Worm (Caenorhabditis elegans) whole organism, L2 larva: ENCODE data around the gene pag-3.

ENCODE experiments used
- R02D3.7 ChIP-seq: fragments of 150-350 bp; optimal IDR thresholded peaks from 2 replicates; lab custom pipeline; 2014; ENCODE audit warnings: missing biosample characterization, missing genetic modification characterization
- blmp-1 ChIP-seq: sonication (generic microtip); optimal IDR thresholded peaks from 2 replicates; lab custom pipeline; 2017; ENCODE audit warnings: missing genetic modification characterization, mild to moderate bottlenecking, missing compliant biosample characterization, antibody characterized with exemption, moderate library complexity; ENCODE audit not compliant: insufficient read depth
- ceh-16 ChIP-seq: fragments of 150-350 bp; optimal IDR thresholded peaks from 2 replicates; lab custom pipeline; 2014; ENCODE audit warnings: missing biosample characterization, missing genetic modification characterization
- ceh-82 ChIP-seq: fragments of 150-350 bp; optimal IDR thresholded peaks from 2 replicates; lab custom pipeline; 2014; ENCODE audit warnings: missing biosample characterization, missing genetic modification characterization
- elt-3 ChIP-seq: sonication (generic microtip); optimal IDR thresholded peaks from 2 replicates; lab custom pipeline; 2017; ENCODE audit warnings: missing biosample characterization, missing genetic modification characterization
- lin-13 ChIP-seq: fragments of 150-350 bp; optimal IDR thresholded peaks from 2 replicates; lab custom pipeline; 2014; ENCODE audit warnings: missing biosample characterization, missing genetic modification reagents, missing genetic modification characterization
- lin-39 ChIP-seq: fragments of 150-350 bp; optimal IDR thresholded peaks from 2 replicates; lab custom pipeline; 2014; ENCODE audit warnings: missing biosample characterization, missing genetic modification reagents, missing genetic modification characterization
- mab-5 ChIP-seq: fragments of 150-350 bp; optimal IDR thresholded peaks from 2 replicates; lab custom pipeline; 2014; ENCODE audit warnings: missing biosample characterization, missing genetic modification characterization
- nhr-21 ChIP-seq: fragments of 150-350 bp; optimal IDR thresholded peaks from 2 replicates; lab custom pipeline; 2014; ENCODE audit warnings: missing biosample characterization, missing genetic modification characterization
- skn-1 ChIP-seq: sonication (generic microtip); optimal IDR thresholded peaks from 2 replicates; lab custom pipeline; 2017; ENCODE audit warnings: missing biosample characterization, missing genetic modification characterization
- snpc-4 ChIP-seq: fragments of 150-350 bp; optimal IDR thresholded peaks from 2 replicates; lab custom pipeline; 2014; ENCODE audit warnings: missing biosample characterization, missing genetic modification characterization
- unc-39 ChIP-seq: fragments of 150-350 bp; optimal IDR thresholded peaks from 2 replicates; lab custom pipeline; 2014; ENCODE audit warnings: missing biosample characterization, missing genetic modification characterization
- unc-62 ChIP-seq: fragments of 150-350 bp; optimal IDR thresholded peaks from 2 replicates; lab custom pipeline; 2014; ENCODE audit warnings: missing biosample characterization, missing genetic modification reagents, missing genetic modification characterization

DNA sequence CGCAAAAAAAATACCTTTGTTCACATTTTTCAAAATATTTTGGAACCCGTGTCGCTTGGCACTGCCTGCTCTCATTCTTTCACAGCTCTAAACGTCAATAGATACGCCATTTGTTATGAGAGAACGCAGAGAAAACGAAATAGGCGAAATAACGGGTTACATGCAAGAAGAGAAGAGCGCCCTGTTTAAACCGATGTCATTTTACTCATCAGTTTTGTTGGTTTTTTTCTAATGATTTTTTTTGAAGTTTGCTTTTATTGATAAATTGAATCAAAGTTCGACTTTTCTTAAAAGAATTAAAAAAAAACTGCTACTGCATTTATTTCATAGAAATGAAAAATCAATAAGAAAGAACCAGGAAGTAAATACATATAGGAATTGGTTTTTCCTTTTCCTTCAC is 24.3 kb upstream of the pag-3 start:
- TF ChIP-seq elt-3: no peak
- TF ChIP-seq skn-1 (tag; lab: Kevin White, UChicago): no peak
- peak; percentile 0 for TF ChIP-seq lin-13
- no peak for TF ChIP-seq unc-62 (GFP tag; lab: Kevin White, UChicago)
- TF ChIP-seq R02D3.7 (tag; lab: Kevin White, UChicago): no peak
- TF ChIP-seq blmp-1: no peak
- TF ChIP-seq snpc-4 (tag; lab: Kevin White, UChicago): no peak
- TF ChIP-seq lin-39 (tag; lab: Kevin White, UChicago): no peak
- TF ChIP-seq mab-5: no peak
- TF ChIP-seq nhr-21 (tag; lab: Kevin White, UChicago): peak; percentile 17
- TF ChIP-seq unc-39 (tag; lab: Kevin White, UChicago): no peak
- no peak for TF ChIP-seq ceh-82 (tag; lab: Kevin White, UChicago)
- no peak for TF ChIP-seq ceh-16
